Fruit fly (Drosophila melanogaster) whole organism, adult: ENCODE results near the gene CG13615.

Experiments
- CG11617 ChIP-seq: fragments of 200-800 bp; sonication (Bioruptor generic); optimal IDR thresholded peaks from 2 replicates; lab custom pipeline; 2017; ENCODE audit warnings: mild to moderate bottlenecking, missing biosample characterization, missing genetic modification reagents, missing genetic modification characterization
- CG14711 ChIP-seq: fragments of 200-800 bp; sonication (Bioruptor generic); optimal IDR thresholded peaks from 2 replicates; lab custom pipeline; 2018; ENCODE audit warnings: missing biosample characterization, mild to moderate bottlenecking, missing genetic modification characterization, moderate library complexity
- CG7045 ChIP-seq: fragments of 200-800 bp; sonication (Bioruptor generic); optimal IDR thresholded peaks from 2 replicates; lab custom pipeline; 2017; ENCODE audit warnings: missing biosample characterization, mild to moderate bottlenecking, missing genetic modification characterization
- CG7101 ChIP-seq: fragments of 200-800 bp; sonication (Bioruptor generic); optimal IDR thresholded peaks from 2 replicates; lab custom pipeline; 2018; ENCODE audit warnings: missing biosample characterization, mild to moderate bottlenecking, missing genetic modification characterization, moderate library complexity
- Clk ChIP-seq: fragments of 200-800 bp; sonication (Bioruptor generic); optimal IDR thresholded peaks from 2 replicates; lab custom pipeline; 2017; ENCODE audit warnings: missing biosample characterization, missing genetic modification characterization
- bab1 ChIP-seq: fragments of 200-800 bp; sonication (Bioruptor generic); optimal IDR thresholded peaks from 3 replicates; lab custom pipeline; 2019; ENCODE audit warnings: missing biosample characterization, mild to moderate bottlenecking, missing genetic modification characterization, moderate library complexity
- cic ChIP-seq: fragments of 200-800 bp; sonication (Bioruptor generic); optimal IDR thresholded peaks from 2 replicates; lab custom pipeline; 2017; ENCODE audit warnings: missing biosample characterization, mild to moderate bottlenecking, missing genetic modification characterization, moderate library complexity
- cnc ChIP-seq, 2 experiments: fragments of >200 bp; optimal IDR thresholded peaks; 2 replicates each; lab custom pipeline; 2017
- pad ChIP-seq: fragments of 200-800 bp; sonication (Bioruptor generic); optimal IDR thresholded peaks from 3 replicates; lab custom pipeline; 2017; ENCODE audit warnings: missing biosample characterization, missing genetic modification characterization, mild to moderate bottlenecking, moderate library complexity, missing genetic modification reagents

dm6 chr3R:24364880-24365604, 25.3 kb upstream of the CG13615 start, which contains the start of the genes CG17784 and CG13613:
- TF ChIP-seq Clk (GFP tag; lab: Kevin White, UChicago): no peak
- no peak for TF ChIP-seq CG7045 (GFP tag; lab: Kevin White, UChicago)
- no peak for TF ChIP-seq bab1
- no peak for TF ChIP-seq cic
- TF ChIP-seq CG14711 (tag; lab: Kevin White, UChicago): no peak
- TF ChIP-seq pad (GFP tag; lab: Kevin White, UChicago): no peak
- no peak for TF ChIP-seq CG11617 (GFP tag; lab: Kevin White, UChicago)
- TF ChIP-seq cnc (optimal IDR thresholded peaks at IDR 0.05; lab: Kevin White, UChicago): no peak
- TF ChIP-seq CG7101: no peak
